Worm (Caenorhabditis elegans) whole organism, late embryonic: ENCODE data around the gene M05D6.2.

ENCODE experiments used
- F13H6.1 ChIP-seq: sonication (generic microtip); optimal IDR thresholded peaks from 2 replicates; lab custom pipeline; 2016; ENCODE audit warnings: missing genetic modification characterization, missing compliant biosample characterization
- T23F11.4 ChIP-seq: fragments of 200-800 bp; sonication (Bioruptor generic); optimal IDR thresholded peaks from 2 replicates; lab custom pipeline; 2018; ENCODE audit warnings: mild to moderate bottlenecking, missing genetic modification characterization, missing compliant biosample characterization
- Y22D7AL.16 ChIP-seq: sonication (generic microtip); optimal IDR thresholded peaks from 2 replicates; lab custom pipeline; 2016; ENCODE audit warnings: missing genetic modification characterization, missing compliant biosample characterization
- ceh-14 ChIP-seq: sonication (generic microtip); optimal IDR thresholded peaks from 2 replicates; lab custom pipeline; 2016; ENCODE audit warnings: missing genotype, missing genetic modification characterization, missing compliant biosample characterization
- ceh-2 ChIP-seq: sonication (generic microtip); optimal IDR thresholded peaks from 2 replicates; lab custom pipeline; 2016; ENCODE audit warnings: missing genotype, missing genetic modification characterization, missing compliant biosample characterization
- ceh-34 ChIP-seq: sonication (generic microtip); optimal IDR thresholded peaks from 2 replicates; lab custom pipeline; 2016; ENCODE audit warnings: mild to moderate bottlenecking, missing genetic modification characterization, missing compliant biosample characterization
- ceh-48 ChIP-seq: sonication (generic microtip); optimal IDR thresholded peaks from 2 replicates; lab custom pipeline; 2016; ENCODE audit warnings: missing genetic modification characterization, inconsistent platforms, missing compliant biosample characterization
- ceh-9 ChIP-seq: sonication (generic microtip); optimal IDR thresholded peaks from 2 replicates; lab custom pipeline; 2016; ENCODE audit warnings: mild to moderate bottlenecking, missing genetic modification characterization, inconsistent platforms, missing compliant biosample characterization
- che-1 ChIP-seq: sonication (generic microtip); optimal IDR thresholded peaks from 2 replicates; lab custom pipeline; 2016; ENCODE audit warnings: mild to moderate bottlenecking, missing genetic modification characterization, missing compliant biosample characterization
- dve-1 ChIP-seq: sonication (generic microtip); optimal IDR thresholded peaks from 2 replicates; lab custom pipeline; 2017; ENCODE audit warnings: antibody characterized with exemption, mild to moderate bottlenecking, missing genetic modification characterization, missing compliant biosample characterization
- elt-2 ChIP-seq: sonication (generic microtip); optimal IDR thresholded peaks from 2 replicates; lab custom pipeline; 2016; ENCODE audit warnings: missing genetic modification reagents, missing genetic modification characterization, missing compliant biosample characterization
- elt-4 ChIP-seq: sonication (generic microtip); optimal IDR thresholded peaks from 2 replicates; lab custom pipeline; 2016; ENCODE audit warnings: missing genetic modification characterization, missing compliant biosample characterization
- ets-4 ChIP-seq: sonication (generic microtip); optimal IDR thresholded peaks from 2 replicates; lab custom pipeline; 2016; ENCODE audit warnings: missing genetic modification characterization, missing compliant biosample characterization
- fax-1 ChIP-seq: sonication (generic microtip); optimal IDR thresholded peaks from 2 replicates; lab custom pipeline; 2016; ENCODE audit warnings: missing genotype, missing genetic modification characterization, missing compliant biosample characterization
- fkh-6 ChIP-seq: sonication (generic microtip); optimal IDR thresholded peaks from 2 replicates; lab custom pipeline; 2016; ENCODE audit warnings: missing genetic modification characterization, missing compliant biosample characterization
- gmeb-2 ChIP-seq: sonication (generic microtip); optimal IDR thresholded peaks from 2 replicates; lab custom pipeline; 2016; ENCODE audit warnings: missing genetic modification characterization, inconsistent platforms, missing compliant biosample characterization
- hlh-13 ChIP-seq: fragments of 200-800 bp; sonication (Bioruptor generic); optimal IDR thresholded peaks from 2 replicates; lab custom pipeline; 2018; ENCODE audit warnings: mild to moderate bottlenecking, missing genetic modification characterization, missing compliant biosample characterization
- hlh-15 ChIP-seq: sonication (generic microtip); optimal IDR thresholded peaks from 2 replicates; lab custom pipeline; 2016; ENCODE audit warnings: missing genetic modification characterization, missing compliant biosample characterization
- hlh-6 ChIP-seq: sonication (generic microtip); optimal IDR thresholded peaks from 2 replicates; lab custom pipeline; 2016; ENCODE audit warnings: missing genotype, missing genetic modification characterization, missing compliant biosample characterization
- hlh-8 ChIP-seq: sonication (generic microtip); optimal IDR thresholded peaks from 2 replicates; lab custom pipeline; 2016; ENCODE audit warnings: missing genotype, missing genetic modification characterization, missing compliant biosample characterization
- lim-6 ChIP-seq: sonication (generic microtip); optimal IDR thresholded peaks from 2 replicates; lab custom pipeline; 2016; ENCODE audit warnings: missing genetic modification characterization, missing compliant biosample characterization
- madf-2 ChIP-seq: sonication (generic microtip); optimal IDR thresholded peaks from 2 replicates; lab custom pipeline; 2017; ENCODE audit warnings: missing genetic modification characterization, missing compliant biosample characterization
- mec-3 ChIP-seq: sonication (generic microtip); optimal IDR thresholded peaks from 2 replicates; lab custom pipeline; 2016; ENCODE audit warnings: borderline replicate concordance, missing genetic modification characterization, missing compliant biosample characterization
- nfya-1 ChIP-seq: sonication (generic microtip); optimal IDR thresholded peaks from 2 replicates; lab custom pipeline; 2017; ENCODE audit warnings: missing genetic modification characterization, mild to moderate bottlenecking, missing compliant biosample characterization, antibody characterized with exemption, moderate library complexity
- nhr-11 ChIP-seq: fragments of 150-350 bp; optimal IDR thresholded peaks from 2 replicates; lab custom pipeline; 2014; ENCODE audit warnings: missing biosample characterization, missing genetic modification characterization
- npax-4 ChIP-seq: sonication (generic microtip); optimal IDR thresholded peaks from 2 replicates; lab custom pipeline; 2016; ENCODE audit warnings: missing genetic modification characterization, missing compliant biosample characterization
- odd-2 ChIP-seq: sonication (generic microtip); optimal IDR thresholded peaks from 2 replicates; lab custom pipeline; 2017; ENCODE audit warnings: antibody characterized with exemption, mild to moderate bottlenecking, missing genetic modification characterization, missing compliant biosample characterization
- pag-3 ChIP-seq: sonication (generic microtip); optimal IDR thresholded peaks from 2 replicates; lab custom pipeline; 2016; ENCODE audit warnings: missing compliant biosample characterization, missing genetic modification characterization, borderline replicate concordance
- pat-9 ChIP-seq: fragments of 200-800 bp; sonication (Bioruptor generic); optimal IDR thresholded peaks from 2 replicates; lab custom pipeline; 2018; ENCODE audit warnings: mild to moderate bottlenecking, missing genetic modification characterization, moderate library complexity, missing compliant biosample characterization
- pax-1 ChIP-seq: fragments of 150-350 bp; optimal IDR thresholded peaks from 2 replicates; lab custom pipeline; 2014; ENCODE audit warnings: missing biosample characterization, missing genetic modification characterization
- pha-2 ChIP-seq: sonication (generic microtip); optimal IDR thresholded peaks from 2 replicates; lab custom pipeline; 2017; ENCODE audit warnings: mild to moderate bottlenecking, missing genetic modification characterization, missing compliant biosample characterization
- pha-4 ChIP-seq: fragments of 150-350 bp; optimal IDR thresholded peaks from 2 replicates; lab custom pipeline; 2018; ENCODE audit warnings: missing biosample characterization, missing genetic modification reagents, missing genetic modification characterization
- ref-2 ChIP-seq: sonication (generic microtip); optimal IDR thresholded peaks from 2 replicates; lab custom pipeline; 2016; ENCODE audit warnings: missing genetic modification characterization, missing compliant biosample characterization
- sdc-2 ChIP-seq: sonication (generic microtip); optimal IDR thresholded peaks from 2 replicates; lab custom pipeline; 2016; ENCODE audit warnings: missing genotype, missing genetic modification characterization, missing compliant biosample characterization
- sox-2 ChIP-seq: fragments of 200-800 bp; sonication (Bioruptor generic); IDR thresholded peaks from 2 replicates; pipeline ENCODE4 v1.3.6; 2022; ENCODE audit warnings: missing genetic modification reagents, missing genetic modification characterization, missing compliant biosample characterization
- sox-4 ChIP-seq: sonication (generic microtip); optimal IDR thresholded peaks from 2 replicates; lab custom pipeline; 2017; ENCODE audit warnings: mild to moderate bottlenecking, missing genetic modification characterization, inconsistent platforms, missing compliant biosample characterization
- tbx-2 ChIP-seq: sonication (generic microtip); optimal IDR thresholded peaks from 2 replicates; lab custom pipeline; 2016; ENCODE audit warnings: missing genetic modification characterization, missing compliant biosample characterization
- ttx-3 ChIP-seq: sonication (generic microtip); optimal IDR thresholded peaks from 2 replicates; lab custom pipeline; 2016; ENCODE audit warnings: missing genetic modification reagents, missing genetic modification characterization, missing compliant biosample characterization
- unc-3 ChIP-seq, 2 experiments: fragments of 200-800 bp in 1 of 2; sonication (Bioruptor generic) in 1 of 2; sonication (generic microtip) in 1 of 2; conservative IDR thresholded peaks in 1 of 2; optimal IDR thresholded peaks in 1 of 2; 2 replicates each; pipeline versions ENCODE4 v1.3.6 to Lab custom; 2016 to 2022; ENCODE audit warnings: missing compliant biosample characterization in 2 of 2, missing genetic modification characterization in 2 of 2, missing genetic modification reagents in 1 of 2
- unc-42 ChIP-seq: sonication (generic microtip); optimal IDR thresholded peaks from 2 replicates; lab custom pipeline; 2016; ENCODE audit warnings: missing genotype, missing genetic modification characterization, missing compliant biosample characterization
- unc-86 ChIP-seq: sonication (generic microtip); optimal IDR thresholded peaks from 2 replicates; lab custom pipeline; 2016; ENCODE audit warnings: missing genetic modification characterization, missing compliant biosample characterization

Gene M05D6.2

DNA sequence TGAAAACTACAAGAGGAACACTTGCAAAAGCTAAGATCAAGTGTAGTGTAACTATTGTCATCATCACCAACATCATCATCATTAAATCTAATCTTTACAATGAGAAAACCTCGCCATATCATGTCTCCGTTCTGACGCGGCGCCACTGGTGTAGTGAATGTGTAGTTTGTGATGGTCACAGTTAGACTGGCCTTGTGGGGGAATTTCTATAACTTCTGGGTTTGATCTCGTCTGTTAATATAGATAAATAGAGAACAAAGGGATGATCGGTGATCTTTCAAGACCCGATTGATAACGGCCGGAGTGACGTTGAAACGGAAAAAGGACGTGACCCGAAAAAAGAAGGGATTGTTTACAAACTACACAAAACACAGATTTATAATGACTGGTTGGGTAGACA, 27.1 kb upstream of the M05D6.2 start:
- TF ChIP-seq elt-4 (tag; lab: Kevin White, UChicago) = no peak
- no peak for TF ChIP-seq che-1
- TF ChIP-seq hlh-13 = no peak
- TF ChIP-seq ref-2 (tag; lab: Kevin White, UChicago) = no peak
- TF ChIP-seq mec-3 (tag; lab: Kevin White, UChicago) = no peak
- no peak for TF ChIP-seq gmeb-2
- TF ChIP-seq nhr-11 (tag; lab: Kevin White, UChicago) = no peak
- TF ChIP-seq madf-2 (tag; lab: Kevin White, UChicago) = no peak
- no peak for TF ChIP-seq sox-4 (tag; lab: Kevin White, UChicago)
- TF ChIP-seq T23F11.4 (GFP tag; lab: Kevin White, UChicago) = no peak
- no peak for TF ChIP-seq pax-1 (tag; lab: Kevin White, UChicago)

DNA sequence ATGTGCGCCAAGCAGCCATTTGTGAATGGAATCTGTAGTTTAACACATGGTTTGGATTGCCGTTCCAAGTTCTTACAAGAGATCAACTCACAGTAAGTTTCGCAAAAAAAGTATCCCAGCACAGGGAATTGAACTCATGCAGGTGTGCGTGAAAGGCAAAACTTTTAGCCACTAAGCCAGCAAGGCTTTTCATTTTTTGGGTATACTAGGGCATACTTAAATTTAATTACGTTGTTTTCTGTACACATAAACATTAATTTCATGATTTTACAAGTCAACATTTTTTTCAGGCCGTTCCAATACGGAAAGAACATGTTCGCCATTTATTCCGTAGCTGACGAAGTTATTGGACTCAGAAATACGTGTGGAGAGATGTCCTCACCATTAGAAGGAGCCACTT, 26.4 kb upstream of the M05D6.2 start:
- TF ChIP-seq nhr-11 (tag; lab: Kevin White, UChicago) = no peak
- no peak for TF ChIP-seq hlh-15 (tag; lab: Kevin White, UChicago)
- no peak for TF ChIP-seq ceh-14 (tag; lab: Kevin White, UChicago)
- TF ChIP-seq ceh-48 (tag; lab: Kevin White, UChicago) = no peak
- TF ChIP-seq sdc-2 (tag; lab: Kevin White, UChicago) = no peak
- no peak for TF ChIP-seq pag-3 (tag; lab: Kevin White, UChicago)
- TF ChIP-seq ceh-34 = no peak
- TF ChIP-seq madf-2 (tag; lab: Kevin White, UChicago) = no peak
- no peak for TF ChIP-seq hlh-8 (tag; lab: Kevin White, UChicago)
- TF ChIP-seq F13H6.1 = no peak
- TF ChIP-seq unc-42 = no peak
- TF ChIP-seq pax-1 (tag; lab: Kevin White, UChicago) = no peak
- TF ChIP-seq hlh-6 (tag; lab: Kevin White, UChicago) = no peak
- TF ChIP-seq unc-3 (GFP tag; conservative IDR thresholded peaks at IDR 0.05; lab: Robert Waterston, UW) = no peak
- TF ChIP-seq unc-3 (tag; optimal IDR thresholded peaks at IDR 0.05; lab: Kevin White, UChicago) = no peak

DNA sequence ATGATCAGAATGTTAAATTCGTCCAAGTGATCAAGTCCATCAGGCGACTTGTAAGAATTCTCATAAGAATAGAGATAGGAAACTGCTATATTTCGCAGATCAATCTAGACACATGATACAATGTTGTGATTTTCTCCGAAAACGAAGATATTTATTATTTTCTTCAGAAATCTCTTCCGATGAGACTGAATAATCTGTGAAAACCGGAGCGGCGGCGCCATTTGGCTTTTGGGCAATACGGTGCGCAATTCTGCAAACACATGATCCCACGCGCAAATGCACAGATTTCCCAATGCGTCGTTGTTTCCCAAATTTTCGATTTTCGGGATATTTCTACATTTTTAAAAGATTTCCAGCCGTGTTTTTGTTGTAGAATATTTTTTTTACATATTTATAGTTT, 25.7 kb upstream of the M05D6.2 start:
- TF ChIP-seq pha-4 (tag; lab: Kevin White, UChicago) (no peak), ref-2 (tag; lab: Kevin White, UChicago) (no peak), elt-2 (peak; percentile 25), unc-3 (GFP tag; conservative IDR thresholded peaks at IDR 0.05; lab: Robert Waterston, UW) (no peak), unc-3 (tag; optimal IDR thresholded peaks at IDR 0.05; lab: Kevin White, UChicago) (peak; percentile 10), Y22D7AL.16 (tag; lab: Kevin White, UChicago) (no peak), unc-86 (tag; lab: Kevin White, UChicago) (peak; percentile 14), pha-2 (no peak), dve-1 (tag; lab: Kevin White, UChicago) (peak; percentile 35), nfya-1 (tag; lab: Kevin White, UChicago) (peak; percentile 28), tbx-2 (tag; lab: Kevin White, UChicago) (peak; percentile 14), hlh-6 (tag; lab: Kevin White, UChicago) (no peak)

DNA sequence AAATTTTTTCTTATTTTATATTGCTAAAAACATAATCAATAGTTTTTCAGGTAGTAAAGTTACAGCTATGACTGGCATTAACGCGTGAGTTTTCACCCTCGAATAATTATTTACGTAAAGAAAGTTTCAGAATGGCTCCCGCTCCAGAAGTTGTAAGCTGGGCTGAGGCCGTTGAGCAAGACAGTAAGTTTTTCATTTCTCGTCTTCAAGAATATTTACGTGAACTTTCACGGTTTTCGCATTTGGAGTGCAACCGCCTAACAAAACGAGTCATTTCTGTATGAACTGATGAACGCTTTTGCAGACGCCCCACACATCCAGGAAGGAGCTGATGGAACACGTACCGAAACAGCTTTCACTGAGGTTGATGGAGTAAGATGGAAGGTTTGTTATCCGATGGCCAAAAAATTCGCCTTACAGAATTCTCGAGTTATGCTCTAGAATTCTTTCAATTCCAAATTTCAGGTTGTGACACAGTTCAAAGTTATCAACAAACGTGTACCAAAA, 25.1 kb upstream of the M05D6.2 start, which contains the start of gene eif-3.G:
TSS of gene eif-3.G (plus strand) at position 51 of the 507 bp plus-strand sequence.
- TF ChIP-seq fax-1 (tag; lab: Kevin White, UChicago) = no peak
- TF ChIP-seq fkh-6 (tag; lab: Kevin White, UChicago) = no peak
- TF ChIP-seq T23F11.4 (GFP tag; lab: Kevin White, UChicago) = no peak
- no peak for TF ChIP-seq lim-6
- no peak for TF ChIP-seq dve-1 (tag; lab: Kevin White, UChicago)
- no peak for TF ChIP-seq ceh-9 (tag; lab: Kevin White, UChicago)
- TF ChIP-seq pat-9 = no peak
- TF ChIP-seq sox-4 (tag; lab: Kevin White, UChicago) = no peak
- no peak for TF ChIP-seq odd-2 (tag; lab: Kevin White, UChicago)
- no peak for TF ChIP-seq npax-4 (tag; lab: Kevin White, UChicago)
- TF ChIP-seq nhr-11 (tag; lab: Kevin White, UChicago) = no peak
- TF ChIP-seq ets-4 (tag; lab: Kevin White, UChicago) = no peak
- TF ChIP-seq ceh-2 (tag; lab: Kevin White, UChicago) = no peak
- TF ChIP-seq ttx-3 (tag; lab: Kevin White, UChicago) = no peak
- TF ChIP-seq sox-2 (GFP tag; lab: Robert Waterston, UW) = no peak
